Worm (Caenorhabditis elegans) whole organism, early embryonic: ENCODE measurements around the gene xol-1.

Source experiments
- F13C5.2 ChIP-seq: sonication (generic microtip); optimal IDR thresholded peaks from 2 replicates; lab custom pipeline; 2017; ENCODE audit warnings: mild to moderate bottlenecking, missing genetic modification characterization, inconsistent platforms, missing compliant biosample characterization
- ama-1 ChIP-seq: fragments of 150-350 bp; optimal IDR thresholded peaks from 2 replicates; lab custom pipeline; 2014
- ceh-13 ChIP-seq: fragments of 200-800 bp; sonication (Bioruptor generic); optimal IDR thresholded peaks from 2 replicates; lab custom pipeline; 2018; ENCODE audit warnings: mild to moderate bottlenecking, missing genetic modification characterization, missing compliant biosample characterization
- flt-1 ChIP-seq: fragments of 200-800 bp; sonication (Bioruptor generic); IDR thresholded peaks from 2 replicates; pipeline ENCODE4 v1.3.6; 2022; ENCODE audit warnings: missing genetic modification characterization, missing compliant biosample characterization
- tbx-11 ChIP-seq: fragments of 200-800 bp; sonication (Bioruptor generic); IDR thresholded peaks from 2 replicates; pipeline ENCODE4 v1.3.6; 2022; ENCODE audit warnings: missing genetic modification characterization, missing compliant biosample characterization
- tbx-37 ChIP-seq: fragments of 200-800 bp; sonication (Bioruptor generic); conservative IDR thresholded peaks from 2 replicates; pipeline ENCODE4 v1.3.6; 2022; ENCODE audit warnings: missing genetic modification reagents, missing genetic modification characterization, missing compliant biosample characterization
- tra-4 ChIP-seq: sonication (generic microtip); optimal IDR thresholded peaks from 2 replicates; lab custom pipeline; 2017; ENCODE audit warnings: missing genetic modification characterization, missing compliant biosample characterization

ce11 chrX:8052055-8052454 is 10.9 kb downstream of the xol-1 start:
- TF ChIP-seq ama-1 (lab: Kevin White, UChicago) (no peak), tbx-11 (GFP tag; lab: Robert Waterston, UW) (no peak), ceh-13 (no peak), F13C5.2 (tag; lab: Kevin White, UChicago) (no peak), tra-4 (tag; lab: Kevin White, UChicago) (no peak), flt-1 (GFP tag; lab: Robert Waterston, UW) (no peak), tbx-37 (GFP tag; lab: Robert Waterston, UW) (no peak)
